Worm (Caenorhabditis elegans): ENCODE results near the gene ell-1.

The ell-1 gene

DNA sequence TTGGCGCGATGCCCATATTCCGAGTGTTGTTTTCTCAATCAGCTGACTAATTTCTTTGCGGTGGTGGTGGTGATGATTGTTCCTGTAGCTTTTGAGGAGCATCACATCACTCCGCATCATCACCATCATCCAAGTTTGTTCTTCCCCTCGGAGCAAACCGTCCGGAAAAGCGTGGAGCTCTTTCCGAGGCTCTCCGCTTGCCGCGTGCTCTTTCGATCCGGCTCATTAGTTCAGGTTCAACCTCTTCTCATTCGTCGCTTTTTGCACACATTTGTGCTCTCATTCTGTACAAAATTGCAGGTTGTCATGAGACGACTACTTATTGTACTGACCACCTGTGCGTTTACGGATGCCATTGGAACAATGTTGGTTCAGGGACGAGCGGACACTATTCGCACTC is 71.0 kb downstream of the ell-1 start, which contains the start of gene M01H9.5:
M01H9.5 (plus strand) TSS at position 301 of the 400 bp plus-strand sequence.
- TF ChIP-seq klf-2 (GFP tag; conservative IDR thresholded peaks at IDR 0.05): no peak
- TF ChIP-seq med-1 (GFP tag; optimal IDR thresholded peaks at IDR 0.05; ENCODE audit: insufficient read depth): no peak
- no peak for TF ChIP-seq flt-1 (GFP tag; IDR thresholded peaks at IDR 0.05)
- no peak for TF ChIP-seq cog-1 (tag; optimal IDR thresholded peaks at IDR 0.05)
- TF ChIP-seq T22C8.4 (GFP tag; IDR thresholded peaks at IDR 0.05): no peak
- TF ChIP-seq ztf-23 (GFP tag; IDR thresholded peaks at IDR 0.05): no peak
